Worm (Caenorhabditis elegans) whole organism, L4 larva: ENCODE data around the gene srj-49.

Experiments used
- ceh-32 ChIP-seq: sonication (generic microtip); optimal IDR thresholded peaks from 2 replicates; lab custom pipeline; 2016; ENCODE audit warnings: mild to moderate bottlenecking, missing genetic modification characterization, missing compliant biosample characterization; ENCODE audit not compliant: poor library complexity
- hmg-1.1 ChIP-seq: fragments of 200-800 bp; sonication (Bioruptor generic); IDR thresholded peaks from 2 replicates; pipeline ENCODE4 v1.3.6; 2022; ENCODE audit warnings: missing genetic modification reagents, missing genetic modification characterization, missing compliant biosample characterization
- pha-4 ChIP-seq, 2 experiments: fragments of 150-350 bp in 1 of 2; fragments of 200-800 bp in 1 of 2; sonication (Bioruptor generic) in 1 of 2; IDR thresholded peaks in 1 of 2; optimal IDR thresholded peaks in 1 of 2; 2 replicates each; pipeline versions ENCODE4 v1.3.6 to Lab custom; 2014 to 2022; ENCODE audit warnings: missing genetic modification characterization in 2 of 2, missing genetic modification reagents in 2 of 2, missing biosample characterization in 1 of 2, missing compliant biosample characterization in 1 of 2
- unc-39 ChIP-seq: sonication (generic microtip); optimal IDR thresholded peaks from 2 replicates; lab custom pipeline; 2017; ENCODE audit warnings: missing biosample characterization, missing genetic modification characterization
- zag-1 ChIP-seq: fragments of 150-350 bp; optimal IDR thresholded peaks from 2 replicates; lab custom pipeline; 2014; ENCODE audit warnings: missing biosample characterization, missing genetic modification characterization

- no peak for TF ChIP-seq pha-4 (GFP tag; IDR thresholded peaks at IDR 0.05; lab: Robert Waterston, UW)
- no peak for TF ChIP-seq pha-4 (tag; optimal IDR thresholded peaks at IDR 0.05; lab: Kevin White, UChicago)
- no peak for TF ChIP-seq ceh-32 (tag; lab: Kevin White, UChicago)
- no peak for TF ChIP-seq zag-1 (tag; lab: Kevin White, UChicago)
- TF ChIP-seq hmg-1.1 (GFP tag; lab: Robert Waterston, UW), result no peak
- TF ChIP-seq unc-39, result no peak
Observed at ce11 chrV:2864899-2865298, 16.8 kb upstream of the srj-49 start, which contains the start of gene srh-240.
